Fruit fly (Drosophila melanogaster): ENCODE results near the gene CG2938.
"Not testable (repeated sequence)": the region's sequence is repeated elsewhere in the genome, so short reads cannot be mapped to it uniquely, and the experiment has no call there.

CG2938 gene

dm6 chrX:3949409-3950178 lies 13.3 kb upstream of the CG2938 start:
- TF ChIP-seq gl (tag; optimal IDR thresholded peaks at IDR 0.05) (no peak), CG12605 (GFP tag; IDR thresholded peaks at IDR 0.05) (peak; percentile 28; the same call in 1 of the 2 replicates), CG4496 (GFP tag; IDR thresholded peaks at IDR 0.05) (peak; percentile 20; the same call in 2 of the 3 replicates), CG34367 (tag; optimal IDR thresholded peaks at IDR 0.05) (no peak), Snoo (tag; optimal IDR thresholded peaks at IDR 0.05) (no peak), Pif1A (GFP tag; optimal IDR thresholded peaks at IDR 0.05) (no peak)

dm6 chrX:3948889-3949288 lies 12.6 kb upstream of the CG2938 start, which contains the start of gene Vap33:
Gene Vap33, plus strand, starts transcription at chrX:3948975.
- TF ChIP-seq CG4496 (GFP tag; IDR thresholded peaks at IDR 0.05) (0 out of 3 replicates have a peak, but pooled peaks have one; percentile 9), CG8159 (tag; optimal IDR thresholded peaks at IDR 0.05) (peak; percentile 39), D1 (tag; optimal IDR thresholded peaks at IDR 0.05) (no peak), rn (GFP tag; IDR thresholded peaks at IDR 0.05) (no peak), Pif1A (GFP tag; optimal IDR thresholded peaks at IDR 0.05) (peak; percentile 25), CG15710 (tag; optimal IDR thresholded peaks at IDR 0.05) (peak; percentile 5), CG10348 (GFP tag; IDR thresholded peaks at IDR 0.05) (no peak), CG34367 (tag; optimal IDR thresholded peaks at IDR 0.05) (peak; percentile 34)

- not testable (repeated sequence) for TF ChIP-seq CG10348 (GFP tag; IDR thresholded peaks at IDR 0.05); Pif1B (GFP tag; optimal IDR thresholded peaks at IDR 0.05); CG8301 (tag; optimal IDR thresholded peaks at IDR 0.05)
Observed at dm6 chrX:3944743-3945142, 8.5 kb upstream of the CG2938 start, which contains the start of gene Gem4c. Gene Gem4c, plus strand, starts transcription at chrX:3945043.

dm6 chrX:3940547-3940946 lies 4.3 kb upstream of the CG2938 start, which contains the start of gene Gem4b:
Gene Gem4b, plus strand, starts transcription at chrX:3940847.
- not testable (repeated sequence) for TF ChIP-seq Pif1A (GFP tag; optimal IDR thresholded peaks at IDR 0.05); Ets98B (GFP tag; IDR thresholded peaks at IDR 0.05); CG8301 (tag; optimal IDR thresholded peaks at IDR 0.05)

dm6 chrX:3931669-3932068 lies 4.6 kb downstream of the CG2938 start:
- TF ChIP-seq Ets98B (GFP tag; IDR thresholded peaks at IDR 0.05) (peak; percentile 74), CG8159 (tag; optimal IDR thresholded peaks at IDR 0.05) (peak; percentile 65), Pif1A (GFP tag; optimal IDR thresholded peaks at IDR 0.05) (peak; percentile 50), CG4496 (GFP tag; IDR thresholded peaks at IDR 0.05) (peak; percentile 84), CG13204 (GFP tag; optimal IDR thresholded peaks at IDR 0.05) (no peak), CG14655 (GFP tag; optimal IDR thresholded peaks at IDR 0.05) (peak; percentile 75), CG12605 (GFP tag; IDR thresholded peaks at IDR 0.05) (0 out of 2 replicates have a peak, but pooled peaks have one; percentile 31), CG8301 (tag; optimal IDR thresholded peaks at IDR 0.05) (peak; percentile 68), gl (tag; optimal IDR thresholded peaks at IDR 0.05) (no peak), EcR (GFP tag; optimal IDR thresholded peaks at IDR 0.05) (peak; percentile 10), D1 (tag; optimal IDR thresholded peaks at IDR 0.05) (no peak), fd96Ca (GFP tag; IDR thresholded peaks at IDR 0.05) (peak; percentile 75), Pif1B (GFP tag; optimal IDR thresholded peaks at IDR 0.05) (peak; percentile 36), CG9948 (tag; optimal IDR thresholded peaks at IDR 0.05) (peak; percentile 58), CG17806 (tag; optimal IDR thresholded peaks at IDR 0.05) (peak; percentile 49), CG32121 (GFP tag; IDR thresholded peaks at IDR 0.05) (peak; percentile 79), CG34367 (tag; optimal IDR thresholded peaks at IDR 0.05) (peak; percentile 46), CG15710 (tag; optimal IDR thresholded peaks at IDR 0.05) (peak; percentile 48), rn (GFP tag; IDR thresholded peaks at IDR 0.05) (peak; percentile 36; the same call in 1 of the 2 replicates), CG10348 (GFP tag; IDR thresholded peaks at IDR 0.05) (no peak), Snoo (tag; optimal IDR thresholded peaks at IDR 0.05) (peak; percentile 29)

- TF ChIP-seq CG12605 (GFP tag; IDR thresholded peaks at IDR 0.05) (peak; percentile 63; the same call in 1 of the 2 replicates), CG4496 (GFP tag; IDR thresholded peaks at IDR 0.05) (peak; percentile 70), Pif1B (GFP tag; optimal IDR thresholded peaks at IDR 0.05) (no peak), CG13204 (GFP tag; optimal IDR thresholded peaks at IDR 0.05) (no peak)
Observed at dm6 chrX:3930528-3931251, 5.6 kb downstream of the CG2938 start, which contains the start of gene CG42541. Gene CG42541, minus strand, starts transcription at chrX:3930578.

dm6 chrX:3928520-3928919 lies 7.7 kb downstream of the CG2938 start:
- TF ChIP-seq CG4496 (GFP tag; IDR thresholded peaks at IDR 0.05) (peak; percentile 33; the same call in 1 of the 3 replicates), CG8159 (tag; optimal IDR thresholded peaks at IDR 0.05) (peak; percentile 21), CG15710 (tag; optimal IDR thresholded peaks at IDR 0.05) (peak; percentile 5), CG8301 (tag; optimal IDR thresholded peaks at IDR 0.05) (no peak)
